Worm (Caenorhabditis elegans) whole organism, L4 larva: Measurements from ENCODE around the gene rde-4.
A peak's percentile ranks its signal among the peaks of the same experiment; 100 is the strongest.

Experiments
- F10B5.3 ChIP-seq: sonication (generic microtip); optimal IDR thresholded peaks from 2 replicates; lab custom pipeline; 2016; ENCODE audit warnings: mild to moderate bottlenecking, missing genetic modification characterization, missing compliant biosample characterization
- F26F4.8 ChIP-seq: fragments of 200-800 bp; sonication (Bioruptor generic); conservative IDR thresholded peaks from 2 replicates; pipeline ENCODE4 v1.3.6; 2022; ENCODE audit warnings: missing genetic modification characterization, missing compliant biosample characterization
- F37D6.2 ChIP-seq: sonication (generic microtip); optimal IDR thresholded peaks from 2 replicates; lab custom pipeline; 2016; ENCODE audit warnings: mild to moderate bottlenecking, missing genetic modification characterization, missing compliant biosample characterization
- Y5F2A.4 ChIP-seq: fragments of 200-800 bp; sonication (Bioruptor generic); optimal IDR thresholded peaks from 2 replicates; lab custom pipeline; 2018; ENCODE audit warnings: mild to moderate bottlenecking, missing genetic modification characterization, missing compliant biosample characterization
- ZK337.2 ChIP-seq: fragments of 200-800 bp; sonication (Bioruptor generic); IDR thresholded peaks from 2 replicates; pipeline ENCODE4 v1.3.6; 2022; ENCODE audit warnings: missing genetic modification reagents, missing genetic modification characterization, missing compliant biosample characterization
- aha-1 ChIP-seq: fragments of 150-350 bp; peaks from one replicate; lab custom pipeline; 2014; ENCODE audit warnings: missing biosample characterization, missing genetic modification characterization
- ceh-20 ChIP-seq: fragments of 200-800 bp; sonication (Bioruptor generic); IDR thresholded peaks from 2 replicates; pipeline ENCODE4 v1.3.6; 2022; ENCODE audit warnings: missing genetic modification reagents, missing genetic modification characterization, missing compliant biosample characterization
- ceh-28 ChIP-seq: fragments of 150-350 bp; optimal IDR thresholded peaks from 2 replicates; lab custom pipeline; 2014; ENCODE audit warnings: missing biosample characterization, missing genetic modification reagents, missing genetic modification characterization
- ceh-62 ChIP-seq: sonication (generic microtip); optimal IDR thresholded peaks from 2 replicates; lab custom pipeline; 2017; ENCODE audit warnings: missing biosample characterization, missing genetic modification characterization
- daf-16 ChIP-seq, 3 experiments: sonication (generic microtip); optimal IDR thresholded peaks; 2 replicates each; lab custom pipeline; 2016 to 2017; ENCODE audit warnings: missing genetic modification characterization in 3 of 3, missing genetic modification reagents in 3 of 3, mild to moderate bottlenecking in 2 of 3, missing compliant biosample characterization in 2 of 3, missing biosample characterization in 1 of 3, moderate library complexity in 1 of 3
- dmd-6 ChIP-seq: fragments of 200-800 bp; sonication (Bioruptor generic); IDR thresholded peaks from 2 replicates; pipeline ENCODE4 v1.3.6; 2022; ENCODE audit warnings: missing genetic modification reagents, missing genetic modification characterization, missing compliant biosample characterization
- dmd-8 ChIP-seq: fragments of 200-800 bp; sonication (Bioruptor generic); IDR thresholded peaks from 2 replicates; pipeline ENCODE4 v1.3.6; 2022; ENCODE audit warnings: missing genetic modification characterization, missing compliant biosample characterization
- dmd-9 ChIP-seq: fragments of 200-800 bp; sonication (Bioruptor generic); IDR thresholded peaks from 2 replicates; pipeline ENCODE4 v1.3.6; 2022; ENCODE audit warnings: missing genetic modification reagents, missing genetic modification characterization, missing compliant biosample characterization
- dpl-1 ChIP-seq: fragments of 150-350 bp; optimal IDR thresholded peaks from 2 replicates; lab custom pipeline; 2014; ENCODE audit warnings: missing biosample characterization, missing genetic modification reagents, missing genetic modification characterization
- dve-1 ChIP-seq: sonication (generic microtip); optimal IDR thresholded peaks from 2 replicates; lab custom pipeline; 2017; ENCODE audit warnings: antibody characterized with exemption, mild to moderate bottlenecking, missing genetic modification characterization, missing compliant biosample characterization; ENCODE audit not compliant: insufficient read depth
- fkh-10 ChIP-seq: fragments of 150-350 bp; optimal IDR thresholded peaks from 2 replicates; lab custom pipeline; 2014; ENCODE audit warnings: missing biosample characterization, missing genetic modification reagents, missing genetic modification characterization
- hif-1 ChIP-seq, 2 experiments: sonication (generic microtip); optimal IDR thresholded peaks; 2 replicates each; lab custom pipeline; 2016 to 2017; ENCODE audit warnings: missing compliant biosample characterization in 2 of 2, missing genetic modification characterization in 2 of 2, missing genetic modification reagents in 2 of 2, missing genotype in 2 of 2, mild to moderate bottlenecking in 1 of 2
- lin-38 ChIP-seq: fragments of 200-800 bp; sonication (Bioruptor generic); IDR thresholded peaks from 2 replicates; pipeline ENCODE4 v1.3.6; 2022; ENCODE audit warnings: missing genetic modification reagents, missing genetic modification characterization, missing compliant biosample characterization
- mdl-1 ChIP-seq, 2 experiments: fragments of 150-350 bp in 1 of 2; sonication (generic microtip) in 1 of 2; optimal IDR thresholded peaks; 2 replicates each; lab custom pipeline; 2014 to 2017; ENCODE audit warnings: missing biosample characterization in 2 of 2, missing genetic modification characterization in 2 of 2
- mxl-2 ChIP-seq: fragments of 200-800 bp; sonication (Bioruptor generic); conservative IDR thresholded peaks from 2 replicates; pipeline ENCODE4 v1.3.6; 2022; ENCODE audit warnings: missing genetic modification reagents, missing genetic modification characterization, missing compliant biosample characterization
- nhr-102 ChIP-seq: sonication (generic microtip); optimal IDR thresholded peaks from 2 replicates; lab custom pipeline; 2016; ENCODE audit warnings: mild to moderate bottlenecking, missing genetic modification characterization, moderate library complexity, missing compliant biosample characterization
- nhr-111 ChIP-seq: fragments of 200-800 bp; sonication (Bioruptor generic); optimal IDR thresholded peaks from 2 replicates; lab custom pipeline; 2018; ENCODE audit warnings: mild to moderate bottlenecking, missing genetic modification characterization, missing compliant biosample characterization
- nhr-28 ChIP-seq: fragments of 150-350 bp; optimal IDR thresholded peaks from 2 replicates; lab custom pipeline; 2014; ENCODE audit warnings: missing biosample characterization, missing genetic modification characterization
- nhr-76 ChIP-seq: fragments of 150-350 bp; optimal IDR thresholded peaks from 2 replicates; lab custom pipeline; 2014; ENCODE audit warnings: missing biosample characterization, missing genetic modification characterization
- nhr-77 ChIP-seq: fragments of 150-350 bp; optimal IDR thresholded peaks from 2 replicates; lab custom pipeline; 2014; ENCODE audit warnings: missing biosample characterization, missing genetic modification characterization
- pha-4 ChIP-seq, 2 experiments: fragments of 150-350 bp in 1 of 2; fragments of 200-800 bp in 1 of 2; sonication (Bioruptor generic) in 1 of 2; IDR thresholded peaks in 1 of 2; optimal IDR thresholded peaks in 1 of 2; 2 replicates each; pipeline versions ENCODE4 v1.3.6 to Lab custom; 2014 to 2022; ENCODE audit warnings: missing genetic modification characterization in 2 of 2, missing genetic modification reagents in 2 of 2, missing biosample characterization in 1 of 2, missing compliant biosample characterization in 1 of 2
- php-3 ChIP-seq: fragments of 200-800 bp; sonication (Bioruptor generic); IDR thresholded peaks from 2 replicates; pipeline ENCODE4 v1.3.6; 2022; ENCODE audit warnings: missing genetic modification reagents, missing genetic modification characterization, missing compliant biosample characterization
- rbr-2 ChIP-seq: sonication (generic microtip); optimal IDR thresholded peaks from 2 replicates; lab custom pipeline; 2016; ENCODE audit warnings: missing genotype, missing genetic modification characterization, missing compliant biosample characterization
- saeg-2 ChIP-seq: fragments of 200-800 bp; sonication (Bioruptor generic); IDR thresholded peaks from 2 replicates; pipeline ENCODE4 v1.3.6; 2022; ENCODE audit warnings: missing genetic modification reagents, missing genetic modification characterization, missing compliant biosample characterization
- snpc-1.2 ChIP-seq: fragments of 200-800 bp; sonication (Bioruptor generic); IDR thresholded peaks from 2 replicates; pipeline ENCODE4 v1.3.6; 2022; ENCODE audit warnings: missing genetic modification reagents, missing genetic modification characterization, missing compliant biosample characterization
- tag-97 ChIP-seq: fragments of 200-800 bp; sonication (Bioruptor generic); IDR thresholded peaks from 2 replicates; pipeline ENCODE4 v1.3.6; 2022; ENCODE audit warnings: missing genetic modification characterization, missing compliant biosample characterization
- unc-62 ChIP-seq, 3 experiments: fragments of 150-350 bp in 1 of 3; sonication (generic microtip); optimal IDR thresholded peaks in 2 of 3; peaks in 1 of 3; 1 replicate in 1 of 3; 2 replicates in 2 of 3; lab custom pipeline; 2014 to 2017; ENCODE audit warnings: missing biosample characterization in 3 of 3, missing genetic modification characterization in 3 of 3, missing genetic modification reagents in 3 of 3, missing genotype in 1 of 3
- zfp-2 ChIP-seq: sonication (generic microtip); optimal IDR thresholded peaks from 2 replicates; lab custom pipeline; 2016; ENCODE audit warnings: mild to moderate bottlenecking, missing genetic modification characterization, missing compliant biosample characterization
- ztf-7 ChIP-seq: fragments of 150-350 bp; optimal IDR thresholded peaks from 2 replicates; lab custom pipeline; 2014; ENCODE audit warnings: missing biosample characterization, missing genetic modification characterization

The rde-4 gene

DNA sequence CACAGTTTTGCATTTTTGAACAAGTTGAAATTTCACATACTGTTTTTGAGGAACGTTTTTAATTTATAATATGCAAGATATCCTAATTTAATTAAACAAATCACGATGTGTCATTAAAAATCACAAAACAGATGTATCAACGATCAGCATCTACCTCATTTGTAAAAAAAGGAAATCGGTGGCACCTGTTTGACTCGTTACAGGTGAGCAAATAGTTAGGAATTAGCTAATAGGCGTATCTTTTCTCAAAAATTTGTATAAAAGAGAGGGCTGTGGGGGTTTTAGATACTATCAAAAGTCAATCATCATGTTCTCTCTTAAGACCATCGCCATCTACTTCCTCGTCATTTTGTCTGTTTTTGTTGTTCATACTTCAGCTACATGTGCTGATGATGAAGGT lies 19.4 kb downstream of the rde-4 start, which contains the start of gene T20G5.8:
TSS of gene T20G5.8 (plus strand) at position 301 of the 400 bp plus-strand sequence.
- no peak for TF ChIP-seq php-3 (GFP tag; lab: Robert Waterston, UW)
- TF ChIP-seq ceh-62 (tag; lab: Kevin White, UChicago) = no peak
- TF ChIP-seq F26F4.8 (GFP tag; lab: Robert Waterston, UW) = no peak
- no peak for TF ChIP-seq ceh-20 (GFP tag; lab: Robert Waterston, UW)
- TF ChIP-seq ceh-28 (tag; lab: Kevin White, UChicago) = no peak
- no peak for TF ChIP-seq nhr-102 (tag; lab: Kevin White, UChicago)
- TF ChIP-seq ztf-7 (tag; lab: Kevin White, UChicago) = no peak
- no peak for TF ChIP-seq snpc-1.2 (GFP tag; lab: Robert Waterston, UW)
- TF ChIP-seq rbr-2 (tag; lab: Kevin White, UChicago) = no peak
- no peak for TF ChIP-seq dmd-9 (GFP tag; lab: Robert Waterston, UW)
- no peak for TF ChIP-seq mxl-2 (GFP tag; lab: Robert Waterston, UW)
- no peak for TF ChIP-seq nhr-76
- no peak for TF ChIP-seq saeg-2 (GFP tag; lab: Robert Waterston, UW)
- TF ChIP-seq fkh-10 (GFP tag; lab: Kevin White, UChicago) = no peak
- TF ChIP-seq zfp-2 (tag; lab: Kevin White, UChicago) = no peak
- TF ChIP-seq hif-1 (tag; optimal IDR thresholded peaks at IDR 0.05; lab: Kevin White, UChicago) = no peak
- TF ChIP-seq Y5F2A.4 = no peak
- no peak for TF ChIP-seq nhr-111

DNA sequence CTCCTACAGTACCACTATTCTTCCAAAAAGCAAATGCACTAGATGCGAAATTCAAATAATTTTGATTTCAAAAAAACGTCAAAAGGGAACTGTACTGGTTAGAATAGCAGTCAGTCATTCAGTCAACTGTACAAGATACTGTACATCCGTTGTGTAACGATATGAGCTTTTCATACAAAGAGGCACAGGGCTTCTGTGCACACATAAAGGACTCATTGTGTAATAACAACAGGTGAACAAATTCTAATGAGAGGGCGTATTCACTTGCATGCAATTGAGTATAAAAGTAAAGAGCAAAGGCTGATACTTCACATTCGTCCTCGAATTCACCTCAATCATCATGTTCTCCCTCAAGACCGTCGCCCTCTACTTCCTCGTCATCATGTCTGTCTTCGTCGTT lies 21.0 kb downstream of the rde-4 start, which contains the start of gene dod-6:
TSS of gene dod-6 (plus strand) at position 301 of the 400 bp plus-strand sequence.
- TF ChIP-seq dpl-1 = no peak
- TF ChIP-seq saeg-2 (GFP tag; lab: Robert Waterston, UW) = no peak
- no peak for TF ChIP-seq F10B5.3 (tag; lab: Kevin White, UChicago)
- no peak for TF ChIP-seq nhr-28
- no peak for TF ChIP-seq F37D6.2 (tag; lab: Kevin White, UChicago)
- no peak for TF ChIP-seq hif-1 (tag; optimal IDR thresholded peaks at IDR 0.05; lab: Kevin White, UChicago)
- no peak for TF ChIP-seq F26F4.8 (GFP tag; lab: Robert Waterston, UW)
- TF ChIP-seq zfp-2 (tag; lab: Kevin White, UChicago) = no peak
- no peak for TF ChIP-seq lin-38
- no peak for TF ChIP-seq snpc-1.2 (GFP tag; lab: Robert Waterston, UW)
- TF ChIP-seq tag-97 (GFP tag; lab: Robert Waterston, UW) = no peak

DNA sequence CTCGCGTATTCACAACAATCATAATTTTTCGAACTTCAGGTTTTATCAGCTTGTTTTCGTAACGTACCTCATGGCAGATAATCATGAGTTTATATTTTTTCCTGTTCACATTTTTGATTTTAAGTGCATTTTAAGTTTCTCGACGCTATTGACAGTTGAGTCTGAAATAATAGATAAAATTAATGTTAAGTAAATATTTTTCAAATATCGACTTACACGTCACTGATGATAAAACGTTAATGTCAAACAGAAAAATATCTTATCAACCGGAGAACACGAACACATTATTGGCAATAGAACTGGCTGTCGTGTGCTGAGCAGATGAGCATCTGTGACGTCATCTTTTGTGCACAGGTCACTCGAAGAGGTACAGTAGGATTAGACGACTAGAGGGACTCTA lies 21.6 kb downstream of the rde-4 start:
- TF ChIP-seq dve-1 (tag; lab: Kevin White, UChicago) = peak; percentile 88
- peak; percentile 59 for TF ChIP-seq dmd-6
- peak in 1 of 2 experiments; percentile 30 for TF ChIP-seq daf-16 (GFP tag; optimal IDR thresholded peaks at IDR 0.05; lab: Kevin White, UChicago)
- TF ChIP-seq daf-16 (tag; optimal IDR thresholded peaks at IDR 0.05; lab: Kevin White, UChicago) = peak; percentile 100
- no peak for TF ChIP-seq nhr-28
- TF ChIP-seq pha-4 (GFP tag; IDR thresholded peaks at IDR 0.05; lab: Robert Waterston, UW) = no peak
- no peak for TF ChIP-seq pha-4 (tag; optimal IDR thresholded peaks at IDR 0.05; lab: Kevin White, UChicago)
- no peak for TF ChIP-seq ZK337.2 (GFP tag; lab: Robert Waterston, UW)

DNA sequence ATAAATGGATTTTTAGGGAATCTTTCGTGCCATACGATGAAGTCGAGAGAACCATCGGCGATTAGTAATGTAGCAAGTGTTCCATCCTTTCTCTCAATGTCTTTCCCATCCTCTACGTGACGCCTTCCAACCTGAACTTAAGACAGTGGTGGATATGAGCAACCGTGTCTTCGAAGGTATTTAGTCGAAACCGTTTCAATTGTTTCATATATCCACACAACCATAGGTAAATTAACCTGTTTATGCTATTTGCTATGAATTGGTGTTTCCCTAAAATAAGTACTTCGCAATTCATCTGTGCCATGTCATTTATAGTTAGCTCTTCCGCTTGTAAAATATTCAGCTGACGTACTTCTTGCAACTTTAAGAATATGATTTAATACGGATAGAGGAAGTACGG lies 22.5 kb downstream of the rde-4 start:
- TF ChIP-seq mdl-1 (tag; optimal IDR thresholded peaks at IDR 0.05; lab: Kevin White, UChicago) (no peak), hif-1 (tag; optimal IDR thresholded peaks at IDR 0.05; lab: Kevin White, UChicago) (no peak), nhr-77 (tag; lab: Kevin White, UChicago) (no peak), unc-62 (GFP tag; optimal IDR thresholded peaks at IDR 0.05 in 1 of 2; lab: Kevin White, UChicago) (peak in 1 of 2 experiments; percentile 77), unc-62 (tag; optimal IDR thresholded peaks at IDR 0.05; lab: Kevin White, UChicago) (no peak), dmd-8 (no peak), aha-1 (tag; lab: Kevin White, UChicago) (peak; percentile 54), tag-97 (GFP tag; lab: Robert Waterston, UW) (no peak)
- TF ChIP-seq, all 104 proteins: peak for 2
